Worm (Caenorhabditis elegans) whole organism, late embryonic: ENCODE measurements around the gene ZC155.4.

Source experiments
- ceh-48 ChIP-seq: sonication (generic microtip); optimal IDR thresholded peaks from 2 replicates; lab custom pipeline; 2016; ENCODE audit warnings: missing genetic modification characterization, inconsistent platforms, missing compliant biosample characterization
- ets-4 ChIP-seq: sonication (generic microtip); optimal IDR thresholded peaks from 2 replicates; lab custom pipeline; 2016; ENCODE audit warnings: missing genetic modification characterization, missing compliant biosample characterization
- hlh-8 ChIP-seq: sonication (generic microtip); optimal IDR thresholded peaks from 2 replicates; lab custom pipeline; 2016; ENCODE audit warnings: missing genotype, missing genetic modification characterization, missing compliant biosample characterization
- pax-1 ChIP-seq: fragments of 150-350 bp; optimal IDR thresholded peaks from 2 replicates; lab custom pipeline; 2014; ENCODE audit warnings: missing biosample characterization, missing genetic modification characterization
- sox-2 ChIP-seq: fragments of 200-800 bp; sonication (Bioruptor generic); IDR thresholded peaks from 2 replicates; pipeline ENCODE4 v1.3.6; 2022; ENCODE audit warnings: missing genetic modification reagents, missing genetic modification characterization, missing compliant biosample characterization
- ztf-16 ChIP-seq: sonication (generic microtip); optimal IDR thresholded peaks from 2 replicates; lab custom pipeline; 2017; ENCODE audit warnings: missing genetic modification characterization, missing compliant biosample characterization

DNA sequence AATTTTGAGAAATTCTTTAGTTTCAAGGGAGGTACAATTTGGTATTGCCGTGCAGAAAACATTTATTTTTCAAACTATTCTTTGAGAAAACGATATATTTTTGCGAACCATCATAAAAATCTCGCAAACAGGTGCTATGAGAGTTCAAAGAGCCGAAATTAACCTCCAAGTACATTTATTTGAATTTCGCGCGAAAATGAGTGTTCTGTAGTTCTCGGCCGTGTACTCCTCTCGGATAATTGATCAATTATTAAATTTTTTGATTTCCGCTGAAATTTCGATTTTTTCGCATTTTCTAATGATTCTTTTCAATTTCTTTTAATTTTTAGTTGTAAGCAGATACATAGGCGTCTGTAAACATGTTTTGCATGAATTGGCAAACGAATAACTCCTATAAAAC, 25.1 kb downstream of the ZC155.4 start:
- no peak for TF ChIP-seq pax-1
- TF ChIP-seq hlh-8 (tag; lab: Kevin White, UChicago): no peak
- TF ChIP-seq ceh-48: no peak
- no peak for TF ChIP-seq sox-2
- TF ChIP-seq ets-4: peak; percentile 91
- no peak for TF ChIP-seq ztf-16 (tag; lab: Kevin White, UChicago)
